Fruit fly (Drosophila melanogaster) whole organism, embryonic: ENCODE measurements around the gene Sry-alpha.
A peak's percentile ranks its signal among the peaks of the same experiment; 100 is the strongest.

Experiments used
- Adf1 ChIP-seq: fragments of 200-800 bp; sonication (Bioruptor generic); IDR thresholded peaks from 2 replicates; pipeline ENCODE4 v1.3.6; 2022; ENCODE audit warnings: missing biosample characterization, missing genetic modification characterization
- CG10267 ChIP-seq: fragments of 200-800 bp; sonication (Bioruptor generic); optimal IDR thresholded peaks from 2 replicates; lab custom pipeline; 2018; ENCODE audit warnings: missing biosample characterization, mild to moderate bottlenecking, missing genetic modification characterization, moderate library complexity
- CG10565 ChIP-seq: fragments of 200-800 bp; sonication (Bioruptor generic); optimal IDR thresholded peaks from 3 replicates; lab custom pipeline; 2016; ENCODE audit warnings: missing biosample characterization, mild to moderate bottlenecking, missing genetic modification characterization
- CG11093 ChIP-seq: fragments of 200-800 bp; sonication (Bioruptor generic); IDR thresholded peaks from 3 replicates; pipeline ENCODE4 v1.3.6; 2022; ENCODE audit warnings: missing biosample characterization, missing genetic modification characterization
- CG12071 ChIP-seq: fragments of 200-800 bp; sonication (Bioruptor generic); optimal IDR thresholded peaks from 3 replicates; lab custom pipeline; 2018; ENCODE audit warnings: missing biosample characterization, mild to moderate bottlenecking, missing genetic modification characterization
- CG12219 ChIP-seq: fragments of 200-800 bp; sonication (Bioruptor generic); optimal IDR thresholded peaks from 3 replicates; lab custom pipeline; 2018; ENCODE audit warnings: missing biosample characterization, mild to moderate bottlenecking, missing genetic modification characterization
- CG12236 ChIP-seq: fragments of 200-800 bp; sonication (Bioruptor generic); optimal IDR thresholded peaks from 2 replicates; lab custom pipeline; 2016; ENCODE audit warnings: missing biosample characterization, missing genetic modification characterization
- CG13894 ChIP-seq: fragments of 200-800 bp; sonication (Bioruptor generic); optimal IDR thresholded peaks from 3 replicates; lab custom pipeline; 2018; ENCODE audit warnings: missing biosample characterization, mild to moderate bottlenecking, missing genetic modification characterization, moderate library complexity
- CG16863 ChIP-seq: fragments of 200-800 bp; sonication (Bioruptor generic); optimal IDR thresholded peaks from 3 replicates; lab custom pipeline; 2016; ENCODE audit warnings: missing biosample characterization, missing genetic modification characterization
- CG17829 ChIP-seq: fragments of 200-800 bp; optimal IDR thresholded peaks from 2 replicates; lab custom pipeline; 2019; ENCODE audit warnings: missing biosample characterization, mild to moderate bottlenecking, missing genetic modification characterization, moderate library complexity
- CG2199 ChIP-seq: fragments of 200-800 bp; sonication (Bioruptor generic); IDR thresholded peaks from 3 replicates; pipeline ENCODE4 v1.3.6; 2022; ENCODE audit warnings: missing biosample characterization, missing genetic modification characterization
- CG2678 ChIP-seq: fragments of 200-800 bp; sonication (Bioruptor generic); optimal IDR thresholded peaks from 3 replicates; lab custom pipeline; 2019; ENCODE audit warnings: missing biosample characterization, mild to moderate bottlenecking, missing genetic modification characterization, moderate library complexity
- CG30403 ChIP-seq: fragments of 200-800 bp; sonication (Bioruptor generic); optimal IDR thresholded peaks from 3 replicates; lab custom pipeline; 2016; ENCODE audit warnings: missing biosample characterization, missing genetic modification characterization
- CG3281 ChIP-seq: fragments of 200-800 bp; sonication (Bioruptor generic); optimal IDR thresholded peaks from 3 replicates; lab custom pipeline; 2017; ENCODE audit warnings: missing biosample characterization, mild to moderate bottlenecking, missing genetic modification characterization
- CG42726 ChIP-seq: fragments of 200-800 bp; sonication (Bioruptor generic); IDR thresholded peaks from 2 replicates; pipeline ENCODE4 v1.3.6; 2022; ENCODE audit warnings: missing biosample characterization, missing genetic modification characterization; ENCODE audit not compliant: partially characterized antibody
- CG4730 ChIP-seq: fragments of 200-800 bp; sonication (Bioruptor generic); IDR thresholded peaks from 2 replicates; pipeline ENCODE4 v1.3.6; 2022; ENCODE audit warnings: missing biosample characterization, missing genetic modification characterization
- CG8290 ChIP-seq, 3 experiments: fragments of 200-800 bp; sonication (Bioruptor generic); optimal IDR thresholded peaks; 2 replicates each; lab custom pipeline; 2016 to 2019; ENCODE audit warnings: missing biosample characterization in 3 of 3, missing genetic modification characterization in 3 of 3, mild to moderate bottlenecking in 2 of 3, moderate library complexity in 1 of 3
- CkIIα-i1 ChIP-seq: fragments of 200-800 bp; sonication (Bioruptor generic); IDR thresholded peaks from 2 replicates; pipeline ENCODE4 v1.3.6; 2022; ENCODE audit warnings: missing biosample characterization, missing genetic modification characterization
- Dbx ChIP-seq: fragments of 200-800 bp; sonication (Bioruptor generic); IDR thresholded peaks from 3 replicates; pipeline ENCODE4 v1.3.6; 2022; ENCODE audit warnings: missing biosample characterization, missing genetic modification characterization
- Dek ChIP-seq: fragments of 200-800 bp; sonication (Bioruptor generic); optimal IDR thresholded peaks from 3 replicates; lab custom pipeline; 2019; ENCODE audit warnings: missing biosample characterization, mild to moderate bottlenecking, missing genetic modification characterization, moderate library complexity
- Dfd ChIP-seq, 2 experiments: fragments of >200 bp; optimal IDR thresholded peaks; 2 replicates each; lab custom pipeline; 2017; ENCODE audit warnings: missing biosample characterization in 2 of 2, missing genetic modification characterization in 2 of 2
- Doc3 ChIP-seq: fragments of 200-800 bp; sonication (Bioruptor generic); IDR thresholded peaks from 3 replicates; pipeline ENCODE4 v1.3.6; 2022; ENCODE audit warnings: missing biosample characterization, missing genetic modification characterization; ENCODE audit not compliant: partially characterized antibody
- Hey ChIP-seq: fragments of 200-800 bp; sonication (Bioruptor generic); optimal IDR thresholded peaks from 3 replicates; lab custom pipeline; 2018; ENCODE audit warnings: missing biosample characterization, mild to moderate bottlenecking, missing genetic modification characterization
- Hr51 ChIP-seq, 2 experiments: fragments of 200-800 bp; sonication (Bioruptor generic); optimal IDR thresholded peaks; 2 replicates in 1 of 2; 3 replicates in 1 of 2; lab custom pipeline; 2016 to 2018; ENCODE audit warnings: missing biosample characterization in 2 of 2, missing genetic modification characterization in 2 of 2, mild to moderate bottlenecking in 1 of 2, moderate library complexity in 1 of 2
- Hsf ChIP-seq: fragments of 200-800 bp; sonication (Bioruptor generic); optimal IDR thresholded peaks from 3 replicates; lab custom pipeline; 2016; ENCODE audit warnings: missing biosample characterization, missing genetic modification characterization
- MTF-1 ChIP-seq: fragments of 200-800 bp; sonication (Bioruptor generic); optimal IDR thresholded peaks from 2 replicates; lab custom pipeline; 2018; ENCODE audit warnings: missing biosample characterization, mild to moderate bottlenecking, missing genetic modification characterization, borderline replicate concordance
- NC2α ChIP-seq: fragments of 200-800 bp; sonication (Bioruptor generic); optimal IDR thresholded peaks from 2 replicates; lab custom pipeline; 2016; ENCODE audit warnings: missing biosample characterization, missing genetic modification characterization
- NC2β ChIP-seq: fragments of 200-800 bp; sonication (Bioruptor generic); optimal IDR thresholded peaks from 2 replicates; lab custom pipeline; 2016; ENCODE audit warnings: missing biosample characterization, missing genetic modification characterization
- Nf-YC ChIP-seq: fragments of 200-800 bp; optimal IDR thresholded peaks from 3 replicates; lab custom pipeline; 2019; ENCODE audit warnings: missing biosample characterization, mild to moderate bottlenecking, missing genetic modification characterization, moderate library complexity
- Six4 ChIP-seq: fragments of 200-800 bp; sonication (Bioruptor generic); optimal IDR thresholded peaks from 2 replicates; lab custom pipeline; 2016; ENCODE audit warnings: missing biosample characterization, missing genetic modification characterization
- Xbp1 ChIP-seq: fragments of 200-800 bp; sonication (Bioruptor generic); optimal IDR thresholded peaks from 3 replicates; lab custom pipeline; 2016; ENCODE audit warnings: missing biosample characterization, mild to moderate bottlenecking, missing genetic modification characterization
- al ChIP-seq: fragments of 200-800 bp; sonication (Bioruptor generic); IDR thresholded peaks from 2 replicates; pipeline ENCODE4 v1.3.6; 2022; ENCODE audit warnings: missing biosample characterization, missing genetic modification characterization
- az2 ChIP-seq: fragments of 200-800 bp; sonication (Bioruptor generic); optimal IDR thresholded peaks from 3 replicates; lab custom pipeline; 2016; ENCODE audit warnings: missing biosample characterization, missing genetic modification characterization
- br ChIP-seq: fragments of >200 bp; optimal IDR thresholded peaks from 2 replicates; lab custom pipeline; 2017
- disco-r ChIP-seq: fragments of 200-800 bp; sonication (Bioruptor generic); optimal IDR thresholded peaks from 2 replicates; lab custom pipeline; 2016; ENCODE audit warnings: missing biosample characterization, missing genetic modification characterization
- esg ChIP-seq: fragments of 200-800 bp; sonication (Bioruptor generic); conservative IDR thresholded peaks from 2 replicates; pipeline ENCODE4 v1.3.6; 2022; ENCODE audit warnings: missing biosample characterization, missing genetic modification characterization
- fd3F ChIP-seq: fragments of 200-800 bp; sonication (Bioruptor generic); optimal IDR thresholded peaks from 2 replicates; lab custom pipeline; 2018; ENCODE audit warnings: missing biosample characterization, mild to moderate bottlenecking, missing genetic modification characterization, moderate library complexity
- gsb-n ChIP-seq: fragments of 200-800 bp; sonication (Bioruptor generic); optimal IDR thresholded peaks from 3 replicates; lab custom pipeline; 2018; ENCODE audit warnings: missing biosample characterization, mild to moderate bottlenecking, missing genetic modification characterization
- knrl ChIP-seq: fragments of 200-800 bp; sonication (Bioruptor generic); IDR thresholded peaks from 3 replicates; pipeline ENCODE4 v1.3.6; 2022; ENCODE audit warnings: missing biosample characterization, missing genetic modification characterization; ENCODE audit not compliant: partially characterized antibody
- lilli ChIP-seq: fragments of 200-800 bp; sonication (Bioruptor generic); optimal IDR thresholded peaks from 3 replicates; lab custom pipeline; 2016; ENCODE audit warnings: missing biosample characterization, missing genetic modification characterization
- luna ChIP-seq: fragments of 200-800 bp; sonication (Bioruptor generic); optimal IDR thresholded peaks from 2 replicates; lab custom pipeline; 2016; ENCODE audit warnings: missing biosample characterization, missing genetic modification characterization
- schlank ChIP-seq: fragments of 200-800 bp; sonication (Bioruptor generic); optimal IDR thresholded peaks from 2 replicates; lab custom pipeline; 2018; ENCODE audit warnings: missing biosample characterization, mild to moderate bottlenecking, missing genetic modification characterization
- scrt ChIP-seq: fragments of 200-800 bp; sonication (Bioruptor generic); optimal IDR thresholded peaks from 2 replicates; lab custom pipeline; 2018; ENCODE audit warnings: missing biosample characterization, mild to moderate bottlenecking, missing genetic modification characterization, moderate library complexity
- sob ChIP-seq: fragments of 200-800 bp; sonication (Bioruptor generic); IDR thresholded peaks from 2 replicates; pipeline ENCODE4 v1.3.6; 2022; ENCODE audit warnings: missing biosample characterization, missing genetic modification characterization
- sr ChIP-seq: fragments of 200-800 bp; sonication (Bioruptor generic); IDR thresholded peaks from 3 replicates; pipeline ENCODE4 v1.3.6; 2022; ENCODE audit warnings: missing biosample characterization, missing genetic modification characterization
- ssp ChIP-seq: fragments of 200-800 bp; sonication (Bioruptor generic); IDR thresholded peaks from 2 replicates; pipeline ENCODE4 v1.3.6; 2022; ENCODE audit warnings: missing biosample characterization, missing genetic modification characterization
- tin ChIP-seq: fragments of 200-800 bp; sonication (Bioruptor generic); optimal IDR thresholded peaks from 3 replicates; lab custom pipeline; 2016; ENCODE audit warnings: missing biosample characterization, missing genetic modification characterization
- twi ChIP-seq: fragments of 200-800 bp; optimal IDR thresholded peaks from 2 replicates; lab custom pipeline; 2019; ENCODE audit warnings: missing biosample characterization, mild to moderate bottlenecking, missing genetic modification characterization, moderate library complexity
- wdn ChIP-seq: fragments of 200-800 bp; sonication (Bioruptor generic); IDR thresholded peaks from 2 replicates; pipeline ENCODE4 v1.3.6; 2022; ENCODE audit warnings: missing biosample characterization, missing genetic modification characterization
- yki ChIP-seq: fragments of >200 bp; optimal IDR thresholded peaks from 3 replicates; lab custom pipeline; 2018
- zfh1 ChIP-seq: fragments of 200-800 bp; sonication (Bioruptor generic); IDR thresholded peaks from 3 replicates; pipeline ENCODE4 v1.3.6; 2022; ENCODE audit warnings: missing biosample characterization, missing genetic modification characterization
- zfh2 ChIP-seq: fragments of 200-800 bp; sonication (Bioruptor generic); optimal IDR thresholded peaks from 2 replicates; lab custom pipeline; 2016; ENCODE audit warnings: missing biosample characterization, missing genetic modification characterization

Gene Sry-alpha

DNA sequence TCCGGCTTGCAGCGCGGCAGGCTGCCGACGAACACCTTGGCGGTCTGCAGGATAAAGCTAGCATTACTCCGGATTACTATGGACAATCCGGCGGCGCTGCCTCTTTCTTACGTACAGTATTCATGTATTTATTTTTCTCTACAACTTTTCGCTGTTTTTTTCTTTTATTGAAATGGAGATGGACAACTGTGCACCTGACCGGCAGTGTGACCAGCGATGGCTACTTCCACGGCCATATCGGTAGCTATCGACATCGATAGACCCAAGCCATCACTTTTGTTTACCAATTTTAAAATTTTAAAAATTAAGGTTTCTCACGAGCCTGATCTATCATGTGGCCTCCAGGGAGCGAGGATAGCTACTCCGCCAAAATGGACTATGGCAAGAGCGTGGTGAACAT lies 44.5 kb upstream of the Sry-alpha start, which contains the start of the genes CG7903 and Sas-6 (continued):
- TF ChIP-seq twi (tag; lab: Kevin White, UChicago) (no peak), wdn (GFP tag; lab: Robert Waterston, UW) (no peak), MTF-1 (GFP tag; lab: Kevin White, UChicago) (no peak), Nf-YC (no peak), CG2199 (GFP tag; lab: Robert Waterston, UW) (no peak), tin (GFP tag; lab: Kevin White, UChicago) (no peak), CG42726 (GFP tag; lab: Robert Waterston, UW) (peak; percentile 77), knrl (GFP tag; lab: Robert Waterston, UW) (peak; percentile 67), CG12219 (GFP tag; lab: Kevin White, UChicago) (no peak), Dek (tag; lab: Kevin White, UChicago) (no peak), luna (GFP tag; lab: Kevin White, UChicago) (no peak), zfh2 (GFP tag; lab: Kevin White, UChicago) (no peak), gsb-n (tag; lab: Kevin White, UChicago) (no peak), CkIIα-i1 (GFP tag; lab: Robert Waterston, UW) (no peak), sr (GFP tag; lab: Robert Waterston, UW) (no peak), az2 (GFP tag; lab: Kevin White, UChicago) (no peak), Dbx (GFP tag; lab: Robert Waterston, UW) (no peak), Adf1 (GFP tag; lab: Robert Waterston, UW) (no peak), ssp (GFP tag; lab: Robert Waterston, UW) (no peak), CG12236 (no peak), CG17829 (tag; lab: Kevin White, UChicago) (no peak), CG10267 (peak; percentile 2), Xbp1 (GFP tag; lab: Kevin White, UChicago) (no peak), NC2β (no peak), NC2α (no peak), Doc3 (GFP tag; lab: Robert Waterston, UW) (peak; percentile 60; the same call in 2 of the 3 replicates), disco-r (no peak), esg (no peak), sob (GFP tag; lab: Robert Waterston, UW) (0 out of 2 replicates have a peak, but pooled peaks have one; percentile 26), CG2678 (tag; lab: Kevin White, UChicago) (no peak), yki (lab: Kevin White, UChicago) (no peak), CG30403 (GFP tag; lab: Kevin White, UChicago) (peak; percentile 2), fd3F (no peak), CG10565 (GFP tag; lab: Kevin White, UChicago) (no peak), al (no peak), CG8290 (GFP tag; optimal IDR thresholded peaks at IDR 0.05; lab: Kevin White, UChicago) (no peak), CG8290 (tag; optimal IDR thresholded peaks at IDR 0.05; lab: Kevin White, UChicago) (no peak), lilli (GFP tag; lab: Kevin White, UChicago) (no peak), Hsf (GFP tag; lab: Kevin White, UChicago) (no peak), br (lab: Kevin White, UChicago) (no peak), CG13894 (tag; lab: Kevin White, UChicago) (no peak), CG16863 (GFP tag; lab: Kevin White, UChicago) (no peak), zfh1 (GFP tag; lab: Robert Waterston, UW) (no peak), CG12071 (no peak), Dfd (GFP tag; optimal IDR thresholded peaks at IDR 0.05; lab: Kevin White, UChicago) (no peak), CG3281 (GFP tag; lab: Kevin White, UChicago) (no peak), Hey (tag; lab: Kevin White, UChicago) (no peak), schlank (tag; lab: Kevin White, UChicago) (no peak), CG11093 (GFP tag; lab: Robert Waterston, UW) (no peak), scrt (GFP tag; lab: Kevin White, UChicago) (no peak), CG4730 (no peak), Hr51 (GFP tag; optimal IDR thresholded peaks at IDR 0.05; lab: Kevin White, UChicago) (no peak), Six4 (GFP tag; lab: Kevin White, UChicago) (no peak)
